Fruit fly (Drosophila melanogaster): ENCODE measurements around the gene CG4998.
A peak's percentile ranks its signal among the peaks of the same experiment; 100 is the strongest.

CG4998 gene

DNA sequence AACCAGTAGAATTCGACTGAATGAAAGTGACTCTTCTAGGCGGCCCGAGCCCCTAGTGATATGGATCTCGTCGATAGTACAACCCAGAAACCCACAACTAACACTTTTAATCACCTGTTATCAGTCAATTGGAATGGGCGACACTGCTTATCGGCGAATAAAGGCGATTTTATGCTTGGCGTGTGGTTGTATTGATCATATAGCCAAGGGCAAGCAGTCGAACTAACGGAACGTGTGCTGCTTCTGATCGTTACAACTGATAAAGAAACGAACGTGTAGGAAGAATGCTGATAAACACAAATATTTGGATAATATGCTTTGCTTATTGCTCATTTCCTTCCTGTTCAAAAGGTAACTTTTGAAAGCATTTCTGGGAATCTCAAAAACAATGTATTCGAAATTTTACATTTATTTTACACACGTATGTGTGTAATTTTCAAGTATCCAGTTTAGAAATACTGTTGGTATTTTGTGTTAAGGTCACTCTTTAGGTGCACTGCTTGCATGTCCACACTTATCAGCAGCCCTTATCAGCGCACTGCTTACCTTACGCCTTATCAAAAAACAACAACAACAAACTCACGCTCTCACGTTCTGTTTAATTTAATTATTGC, 42.5 kb downstream of the CG4998 start, which contains the start of gene Agpat4 (continued):
- TF ChIP-seq CG43689 (GFP tag; IDR thresholded peaks at IDR 0.05) = no peak
- TF ChIP-seq ssp (GFP tag; IDR thresholded peaks at IDR 0.05) = peak; percentile 67
- TF ChIP-seq chinmo (GFP tag; IDR thresholded peaks at IDR 0.05; ENCODE audit: partially characterized antibody) = 0 out of 4 replicates have a peak, but pooled peaks have one; percentile 39
- no peak for TF ChIP-seq CG7357 (GFP tag; IDR thresholded peaks at IDR 0.05)
- TF ChIP-seq CG16779 (GFP tag; IDR thresholded peaks at IDR 0.05) = no peak
- no peak for TF ChIP-seq MTF-1 (GFP tag; optimal IDR thresholded peaks at IDR 0.05; ENCODE audit: borderline replicate concordance)
- no peak for TF ChIP-seq CG10274 (GFP tag; optimal IDR thresholded peaks at IDR 0.05)
- TF ChIP-seq dm (GFP tag; optimal IDR thresholded peaks at IDR 0.05) = no peak
- TF ChIP-seq chm (GFP tag; IDR thresholded peaks at IDR 0.05) = no peak
- TF ChIP-seq GATAe (GFP tag; conservative IDR thresholded peaks at IDR 0.05) = peak; percentile 98
- TF ChIP-seq gfzf (GFP tag; optimal IDR thresholded peaks at IDR 0.05) = peak; percentile 87
- TF ChIP-seq schlank (tag; optimal IDR thresholded peaks at IDR 0.05) = no peak
- no peak for TF ChIP-seq gsb (GFP tag; IDR thresholded peaks at IDR 0.05)
- no peak for TF ChIP-seq esg (GFP tag; conservative IDR thresholded peaks at IDR 0.05)
- TF ChIP-seq D19B (GFP tag; optimal IDR thresholded peaks at IDR 0.05) = no peak
- TF ChIP-seq kah (GFP tag; optimal IDR thresholded peaks at IDR 0.05) = no peak
- no peak for TF ChIP-seq fd102C (GFP tag; optimal IDR thresholded peaks at IDR 0.05)
- TF ChIP-seq C15 (GFP tag; IDR thresholded peaks at IDR 0.05) = no peak
- no peak for TF ChIP-seq CG12104 (GFP tag; optimal IDR thresholded peaks at IDR 0.05)
- no peak for TF ChIP-seq CG10366 (GFP tag; IDR thresholded peaks at IDR 0.05)
- TF ChIP-seq CG13287 (GFP tag; IDR thresholded peaks at IDR 0.05; ENCODE audit: partially characterized antibody) = no peak; the same call in none of the 2 replicates
- TF ChIP-seq Gsc (GFP tag; IDR thresholded peaks at IDR 0.05) = no peak
- TF ChIP-seq CG6854 (GFP tag; optimal IDR thresholded peaks at IDR 0.05) = no peak
- TF ChIP-seq CG13424 (tag; optimal IDR thresholded peaks at IDR 0.05) = no peak
- TF ChIP-seq CG1792 (GFP tag; optimal IDR thresholded peaks at IDR 0.05) = no peak
- TF ChIP-seq CG4424 (GFP tag; optimal IDR thresholded peaks at IDR 0.05) = no peak
- TF ChIP-seq CG32532 (GFP tag; IDR thresholded peaks at IDR 0.05) = peak; percentile 32; the same call in 1 of the 2 replicates
- TF ChIP-seq CG11723 (GFP tag; optimal IDR thresholded peaks at IDR 0.05) = no peak
- TF ChIP-seq Atf6 (GFP tag; IDR thresholded peaks at IDR 0.05) = 0 out of 2 replicates have a peak, but pooled peaks have one; percentile 6
- no peak for TF ChIP-seq Nf-YC (tag; optimal IDR thresholded peaks at IDR 0.05)
- TF ChIP-seq ab (GFP tag; optimal IDR thresholded peaks at IDR 0.05) = no peak
- TF ChIP-seq corto (GFP tag; optimal IDR thresholded peaks at IDR 0.05) = no peak
- TF ChIP-seq Bdp1 (GFP tag; optimal IDR thresholded peaks at IDR 0.05) = no peak
- TF ChIP-seq chn (GFP tag; optimal IDR thresholded peaks at IDR 0.05) = no peak
- no peak for TF ChIP-seq Neu2 (GFP tag; optimal IDR thresholded peaks at IDR 0.05; ENCODE audit: borderline replicate concordance)
- no peak for TF ChIP-seq salm (tag; optimal IDR thresholded peaks at IDR 0.05)
- TF ChIP-seq pzg (GFP tag; optimal IDR thresholded peaks at IDR 0.05) = peak; percentile 67
- TF ChIP-seq CG2199 (GFP tag; IDR thresholded peaks at IDR 0.05) = no peak
- no peak for TF ChIP-seq fd3F (GFP tag; optimal IDR thresholded peaks at IDR 0.05)
- TF ChIP-seq H2.0 (GFP tag; IDR thresholded peaks at IDR 0.05) = no peak
- no peak for TF ChIP-seq CG14860 (GFP tag; IDR thresholded peaks at IDR 0.05; ENCODE audit: partially characterized antibody)
- TF ChIP-seq CG7987 (GFP tag; optimal IDR thresholded peaks at IDR 0.05) = no peak
- TF ChIP-seq CG2712 (tag; optimal IDR thresholded peaks at IDR 0.05) = peak; percentile 6
- TF ChIP-seq Nf-YB (GFP tag; optimal IDR thresholded peaks at IDR 0.05) = no peak
- no peak for TF ChIP-seq Hsf (GFP tag; optimal IDR thresholded peaks at IDR 0.05)
- no peak for TF ChIP-seq CG3838 (GFP tag; optimal IDR thresholded peaks at IDR 0.05)
- TF ChIP-seq luna (GFP tag; optimal IDR thresholded peaks at IDR 0.05) = no peak
- peak; percentile 28 for TF ChIP-seq CG10543 (GFP tag; optimal IDR thresholded peaks at IDR 0.05)
- TF ChIP-seq CG9932 (GFP tag; IDR thresholded peaks at IDR 0.05) = no peak
- TF ChIP-seq vvl (GFP tag; IDR thresholded peaks at IDR 0.05) = no peak
- no peak for TF ChIP-seq CG18764 (GFP tag; optimal IDR thresholded peaks at IDR 0.05)
